Worm (Caenorhabditis elegans) whole organism, L2 larva: ENCODE measurements around the gene C16C8.11.

Experiments used
- C34F6.9 ChIP-seq: fragments of 150-350 bp; optimal IDR thresholded peaks from 2 replicates; lab custom pipeline; 2014; ENCODE audit warnings: missing biosample characterization, missing genetic modification characterization
- F13H6.1 ChIP-seq: sonication (generic microtip); optimal IDR thresholded peaks from 2 replicates; lab custom pipeline; 2016; ENCODE audit warnings: missing genetic modification characterization, missing compliant biosample characterization
- R02D3.7 ChIP-seq: fragments of 150-350 bp; optimal IDR thresholded peaks from 2 replicates; lab custom pipeline; 2014; ENCODE audit warnings: missing biosample characterization, missing genetic modification characterization
- alr-1 ChIP-seq: fragments of 150-350 bp; optimal IDR thresholded peaks from 2 replicates; lab custom pipeline; 2014; ENCODE audit warnings: missing biosample characterization, missing genetic modification characterization
- aly-2 ChIP-seq: fragments of 150-350 bp; optimal IDR thresholded peaks from 2 replicates; lab custom pipeline; 2014; ENCODE audit warnings: missing biosample characterization, missing genetic modification characterization
- ama-1 ChIP-seq: fragments of 150-350 bp; optimal IDR thresholded peaks from 2 replicates; lab custom pipeline; 2018; ENCODE audit warnings: inconsistent platforms
- blmp-1 ChIP-seq: sonication (generic microtip); optimal IDR thresholded peaks from 2 replicates; lab custom pipeline; 2017; ENCODE audit warnings: missing genetic modification characterization, mild to moderate bottlenecking, missing compliant biosample characterization, antibody characterized with exemption, moderate library complexity; ENCODE audit not compliant: insufficient read depth
- ceh-16 ChIP-seq: fragments of 150-350 bp; optimal IDR thresholded peaks from 2 replicates; lab custom pipeline; 2014; ENCODE audit warnings: missing biosample characterization, missing genetic modification characterization
- ceh-82 ChIP-seq: fragments of 150-350 bp; optimal IDR thresholded peaks from 2 replicates; lab custom pipeline; 2014; ENCODE audit warnings: missing biosample characterization, missing genetic modification characterization
- crh-2 ChIP-seq: sonication (generic microtip); optimal IDR thresholded peaks from 2 replicates; lab custom pipeline; 2017; ENCODE audit warnings: missing biosample characterization, missing genetic modification characterization
- dmd-4 ChIP-seq: sonication (generic microtip); optimal IDR thresholded peaks from 2 replicates; lab custom pipeline; 2017; ENCODE audit warnings: missing biosample characterization, missing genetic modification characterization
- egl-27 ChIP-seq: sonication (generic microtip); optimal IDR thresholded peaks from 3 replicates; lab custom pipeline; 2017; ENCODE audit warnings: missing biosample characterization, missing genetic modification reagents, missing genetic modification characterization
- elt-1 ChIP-seq: fragments of 150-350 bp; optimal IDR thresholded peaks from 2 replicates; lab custom pipeline; 2014; ENCODE audit warnings: missing biosample characterization, missing genetic modification characterization
- elt-3 ChIP-seq: sonication (generic microtip); optimal IDR thresholded peaks from 2 replicates; lab custom pipeline; 2017; ENCODE audit warnings: missing biosample characterization, missing genetic modification characterization
- fos-1 ChIP-seq: fragments of 150-350 bp; optimal IDR thresholded peaks from 2 replicates; lab custom pipeline; 2014; ENCODE audit warnings: missing biosample characterization, missing genetic modification characterization
- gmeb-1 ChIP-seq: fragments of 150-350 bp; optimal IDR thresholded peaks from 2 replicates; lab custom pipeline; 2014; ENCODE audit warnings: missing biosample characterization, missing genetic modification characterization
- lin-11 ChIP-seq: fragments of 150-350 bp; sonication (generic microtip); optimal IDR thresholded peaks from 2 replicates; lab custom pipeline; 2014; ENCODE audit warnings: missing biosample characterization, missing genetic modification characterization, inconsistent platforms, mixed read lengths
- lin-13 ChIP-seq: fragments of 150-350 bp; optimal IDR thresholded peaks from 2 replicates; lab custom pipeline; 2014; ENCODE audit warnings: missing biosample characterization, missing genetic modification reagents, missing genetic modification characterization
- lin-39 ChIP-seq: fragments of 150-350 bp; optimal IDR thresholded peaks from 2 replicates; lab custom pipeline; 2014; ENCODE audit warnings: missing biosample characterization, missing genetic modification reagents, missing genetic modification characterization
- mab-5 ChIP-seq: fragments of 150-350 bp; optimal IDR thresholded peaks from 2 replicates; lab custom pipeline; 2014; ENCODE audit warnings: missing biosample characterization, missing genetic modification characterization
- mbf-1 ChIP-seq: sonication (generic microtip); optimal IDR thresholded peaks from 2 replicates; lab custom pipeline; 2017; ENCODE audit warnings: missing biosample characterization, missing genetic modification characterization
- mdl-1 ChIP-seq, 2 experiments: fragments of 150-350 bp in 1 of 2; sonication (generic microtip) in 1 of 2; optimal IDR thresholded peaks; 2 replicates each; lab custom pipeline; 2017; ENCODE audit warnings: missing biosample characterization in 2 of 2, missing genetic modification characterization in 2 of 2
- nhr-10 ChIP-seq: sonication (generic microtip); optimal IDR thresholded peaks from 2 replicates; lab custom pipeline; 2017; ENCODE audit warnings: missing biosample characterization, missing genetic modification characterization
- nhr-11 ChIP-seq: fragments of 150-350 bp; optimal IDR thresholded peaks from 2 replicates; lab custom pipeline; 2014; ENCODE audit warnings: missing biosample characterization, missing genetic modification characterization
- nhr-12 ChIP-seq: fragments of 150-350 bp; optimal IDR thresholded peaks from 2 replicates; lab custom pipeline; 2014; ENCODE audit warnings: missing biosample characterization, missing genetic modification characterization
- nhr-129 ChIP-seq: fragments of 150-350 bp; optimal IDR thresholded peaks from 2 replicates; lab custom pipeline; 2014; ENCODE audit warnings: missing biosample characterization, missing genetic modification characterization
- nhr-21 ChIP-seq: fragments of 150-350 bp; optimal IDR thresholded peaks from 2 replicates; lab custom pipeline; 2014; ENCODE audit warnings: missing biosample characterization, missing genetic modification characterization
- nhr-23 ChIP-seq: fragments of 150-350 bp; optimal IDR thresholded peaks from 2 replicates; lab custom pipeline; 2014; ENCODE audit warnings: missing biosample characterization, missing genetic modification reagents, missing genetic modification characterization
- nhr-237 ChIP-seq: fragments of 150-350 bp; optimal IDR thresholded peaks from 2 replicates; lab custom pipeline; 2014; ENCODE audit warnings: missing biosample characterization, missing genetic modification characterization
- nhr-25 ChIP-seq: fragments of 150-350 bp; sonication (generic microtip); optimal IDR thresholded peaks from 3 replicates; lab custom pipeline; 2014; ENCODE audit warnings: missing biosample characterization, missing genetic modification characterization
- nhr-6 ChIP-seq: fragments of 150-350 bp; optimal IDR thresholded peaks from 2 replicates; lab custom pipeline; 2014; ENCODE audit warnings: missing biosample characterization, missing genetic modification characterization
- nhr-77 ChIP-seq: fragments of 150-350 bp; optimal IDR thresholded peaks from 2 replicates; lab custom pipeline; 2014; ENCODE audit warnings: missing biosample characterization, missing genetic modification characterization
- peb-1 ChIP-seq: fragments of 150-350 bp; optimal IDR thresholded peaks from 2 replicates; lab custom pipeline; 2014; ENCODE audit warnings: missing biosample characterization, missing genetic modification characterization
- sem-4 ChIP-seq: fragments of 150-350 bp; optimal IDR thresholded peaks from 2 replicates; lab custom pipeline; 2014; ENCODE audit warnings: missing biosample characterization, missing genetic modification reagents, missing genetic modification characterization
- skn-1 ChIP-seq: sonication (generic microtip); optimal IDR thresholded peaks from 2 replicates; lab custom pipeline; 2017; ENCODE audit warnings: missing biosample characterization, missing genetic modification characterization
- snpc-4 ChIP-seq: fragments of 150-350 bp; optimal IDR thresholded peaks from 2 replicates; lab custom pipeline; 2014; ENCODE audit warnings: missing biosample characterization, missing genetic modification characterization
- unc-39 ChIP-seq: fragments of 150-350 bp; optimal IDR thresholded peaks from 2 replicates; lab custom pipeline; 2014; ENCODE audit warnings: missing biosample characterization, missing genetic modification characterization
- unc-62 ChIP-seq: fragments of 150-350 bp; optimal IDR thresholded peaks from 2 replicates; lab custom pipeline; 2014; ENCODE audit warnings: missing biosample characterization, missing genetic modification reagents, missing genetic modification characterization
- zag-1 ChIP-seq: fragments of 150-350 bp; optimal IDR thresholded peaks from 2 replicates; lab custom pipeline; 2014; ENCODE audit warnings: missing biosample characterization, missing genetic modification characterization
- ztf-1 ChIP-seq: fragments of 200-800 bp; sonication (Bioruptor generic); conservative IDR thresholded peaks from 2 replicates; pipeline ENCODE4 v1.3.6; 2022; ENCODE audit warnings: missing genetic modification characterization, missing compliant biosample characterization
- ztf-4 ChIP-seq: fragments of 150-350 bp; optimal IDR thresholded peaks from 2 replicates; lab custom pipeline; 2014; ENCODE audit warnings: missing biosample characterization, missing genetic modification characterization

Gene C16C8.11

ce11 chrII:3453521-3453920 lies at the start of gene C16C8.11:
TSS of gene C16C8.11 (plus strand) at chrII:3453708.
- TF ChIP-seq nhr-129, result no peak

ce11 chrII:3414383-3414910 lies 39.1 kb upstream of the C16C8.11 start, which contains the start of the genes F18A12.7 and F18A12.2:
TSS of gene F18A12.7 (minus strand) at chrII:3414483.
TSS of gene F18A12.2 (plus strand) at chrII:3414860.
- TF ChIP-seq gmeb-1 (no peak), nhr-21 (no peak), peb-1 (tag; lab: Kevin White, UChicago) (no peak), elt-3 (tag; lab: Kevin White, UChicago) (no peak), lin-39 (no peak), dmd-4 (tag; lab: Kevin White, UChicago) (no peak), fos-1 (tag; lab: Kevin White, UChicago) (no peak), nhr-12 (no peak), aly-2 (tag; lab: Kevin White, UChicago) (no peak), nhr-6 (tag; lab: Kevin White, UChicago) (no peak)

ce11 chrII:3416528-3416927 lies 37.0 kb upstream of the C16C8.11 start, which contains the start of gene nep-6:
TSS of gene nep-6 (plus strand) at chrII:3416828.
- TF ChIP-seq gmeb-1 (no peak), nhr-129 (no peak), nhr-25 (tag; lab: Kevin White, UChicago) (no peak), ztf-4 (tag; lab: Kevin White, UChicago) (no peak)

ce11 chrII:3422938-3423337 lies 30.6 kb upstream of the C16C8.11 start:
- TF ChIP-seq elt-1, result no peak
- no peak for TF ChIP-seq sem-4 (tag; lab: Kevin White, UChicago)
- TF ChIP-seq mbf-1 (tag; lab: Kevin White, UChicago), result no peak
- TF ChIP-seq dmd-4 (tag; lab: Kevin White, UChicago), result no peak
- no peak for TF ChIP-seq F13H6.1 (tag; lab: Kevin White, UChicago)
- no peak for TF ChIP-seq nhr-6 (tag; lab: Kevin White, UChicago)
- TF ChIP-seq nhr-23 (tag; lab: Kevin White, UChicago), result no peak
- TF ChIP-seq peb-1 (tag; lab: Kevin White, UChicago), result no peak
- TF ChIP-seq ztf-4 (tag; lab: Kevin White, UChicago), result no peak

- TF ChIP-seq dmd-4 (tag; lab: Kevin White, UChicago) (no peak), nhr-77 (no peak), ama-1 (no peak), mab-5 (tag; lab: Kevin White, UChicago) (no peak)
- TF ChIP-seq, all 48 proteins: peak for 0
These were observed 28.1 kb upstream of the C16C8.11 start, which contains the start of gene nep-11 for ce11 chrII:3425433-3425832. TSS of gene nep-11 (minus strand) at chrII:3425533.

- TF ChIP-seq alr-1, result no peak
- TF ChIP-seq lin-13 (GFP tag; lab: Kevin White, UChicago), result peak; percentile 17
- TF ChIP-seq fos-1 (tag; lab: Kevin White, UChicago), result no peak
- TF ChIP-seq ceh-82 (tag; lab: Kevin White, UChicago), result no peak
- TF ChIP-seq dmd-4 (tag; lab: Kevin White, UChicago), result no peak
- no peak for TF ChIP-seq nhr-10 (tag; lab: Kevin White, UChicago)
- no peak for TF ChIP-seq blmp-1 (tag; lab: Kevin White, UChicago)
- TF ChIP-seq ceh-16 (tag; lab: Kevin White, UChicago), result no peak
- no peak for TF ChIP-seq R02D3.7 (tag; lab: Kevin White, UChicago)
- no peak for TF ChIP-seq elt-3 (tag; lab: Kevin White, UChicago)
- TF ChIP-seq nhr-77, result no peak
- no peak for TF ChIP-seq elt-1
- TF ChIP-seq mab-5 (tag; lab: Kevin White, UChicago), result no peak
- no peak for TF ChIP-seq nhr-6 (tag; lab: Kevin White, UChicago)
- peak; percentile 1 for TF ChIP-seq F13H6.1 (tag; lab: Kevin White, UChicago)
- no peak for TF ChIP-seq skn-1 (tag; lab: Kevin White, UChicago)
- TF ChIP-seq egl-27 (tag; lab: Kevin White, UChicago), result no peak
- no peak for TF ChIP-seq nhr-237 (tag; lab: Kevin White, UChicago)
- TF ChIP-seq unc-39 (tag; lab: Kevin White, UChicago), result no peak
- no peak for TF ChIP-seq ztf-1 (GFP tag; lab: Robert Waterston, UW)
- TF ChIP-seq snpc-4 (tag; lab: Kevin White, UChicago), result peak; percentile 12
- TF ChIP-seq peb-1 (tag; lab: Kevin White, UChicago), result no peak
- no peak for TF ChIP-seq mbf-1 (tag; lab: Kevin White, UChicago)
- no peak for TF ChIP-seq aly-2 (tag; lab: Kevin White, UChicago)
- TF ChIP-seq nhr-11 (tag; lab: Kevin White, UChicago), result no peak
- TF ChIP-seq unc-62, result no peak
- peak; percentile 56 for TF ChIP-seq C34F6.9 (tag; lab: Kevin White, UChicago)
- TF ChIP-seq nhr-12, result no peak
- peak in 1 of 2 experiments; percentile 51 for TF ChIP-seq mdl-1 (tag; optimal IDR thresholded peaks at IDR 0.05; lab: Kevin White, UChicago)
- no peak for TF ChIP-seq nhr-21
- no peak for TF ChIP-seq lin-39
- peak; percentile 66 for TF ChIP-seq lin-11 (tag; lab: Kevin White, UChicago)
- peak; percentile 9 for TF ChIP-seq zag-1
- no peak for TF ChIP-seq nhr-23 (tag; lab: Kevin White, UChicago)
- peak; percentile 0 for TF ChIP-seq crh-2 (tag; lab: Kevin White, UChicago)
These were observed 25.3 kb upstream of the C16C8.11 start for ce11 chrII:3428158-3428704.
